Fruit fly (Drosophila melanogaster) Kc167 (cell line): ENCODE measurements around the gene Cpr66Cb.

ENCODE experiments used
- Myc ChIP-seq: fragments of >200 bp; optimal IDR thresholded peaks from 2 replicates; lab custom pipeline; 2017; ENCODE audit warnings: missing external identifiers
- Sin3A ChIP-seq: fragments of >200 bp; optimal IDR thresholded peaks from 2 replicates; lab custom pipeline; 2018; ENCODE audit warnings: missing external identifiers
- h ChIP-seq: fragments of >200 bp; optimal IDR thresholded peaks from 3 replicates; lab custom pipeline; 2018; ENCODE audit warnings: missing external identifiers
- psq ChIP-seq: fragments of >200 bp; optimal IDR thresholded peaks from 2 replicates; lab custom pipeline; 2017; ENCODE audit warnings: missing external identifiers
- ttk ChIP-seq: sonication (Bioruptor generic); optimal IDR thresholded peaks from 2 replicates; lab custom pipeline; 2017; ENCODE audit warnings: missing external identifiers

DNA sequence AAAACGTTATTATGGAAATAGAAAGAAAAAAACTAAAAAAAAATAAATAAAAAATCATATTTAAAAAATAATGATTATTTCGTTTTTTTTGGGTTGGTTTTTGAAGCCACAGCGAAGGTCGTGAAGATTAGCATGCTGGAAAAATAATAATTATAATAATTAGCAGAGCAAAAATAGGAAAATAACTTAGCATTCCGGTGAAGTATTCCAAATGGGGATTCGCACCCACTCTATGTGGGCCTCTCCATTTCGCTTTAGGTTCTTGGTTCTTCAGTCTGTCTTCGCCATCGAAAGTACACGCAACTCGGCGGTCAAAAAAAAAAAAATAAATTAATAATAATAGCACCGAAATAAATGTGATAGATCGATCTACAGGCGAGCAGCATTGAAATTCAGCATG, 8.2 kb upstream of the Cpr66Cb start, which contains the start of gene CG34462:
- TF ChIP-seq h (lab: Kevin White, UChicago) (no peak), Sin3A (lab: Kevin White, UChicago) (no peak), psq (lab: Kevin White, UChicago) (no peak), ttk (lab: Kevin White, UChicago) (no peak), Myc (lab: Kevin White, UChicago) (no peak)
